Worm (Caenorhabditis elegans) whole organism, L2 larva: ENCODE measurements around the gene cex-2.

ENCODE experiments used
- C34F6.9 ChIP-seq: fragments of 150-350 bp; optimal IDR thresholded peaks from 2 replicates; lab custom pipeline; 2014; ENCODE audit warnings: missing biosample characterization, missing genetic modification characterization
- F13H6.1 ChIP-seq: sonication (generic microtip); optimal IDR thresholded peaks from 2 replicates; lab custom pipeline; 2016; ENCODE audit warnings: missing genetic modification characterization, missing compliant biosample characterization
- Y55F3AM.14 ChIP-seq: fragments of 200-800 bp; sonication (Bioruptor generic); optimal IDR thresholded peaks from 2 replicates; lab custom pipeline; 2018; ENCODE audit warnings: mild to moderate bottlenecking, missing genetic modification characterization, missing compliant biosample characterization
- alr-1 ChIP-seq: fragments of 150-350 bp; optimal IDR thresholded peaks from 2 replicates; lab custom pipeline; 2014; ENCODE audit warnings: missing biosample characterization, missing genetic modification characterization
- ama-1 ChIP-seq: fragments of 150-350 bp; optimal IDR thresholded peaks from 2 replicates; lab custom pipeline; 2018; ENCODE audit warnings: inconsistent platforms
- blmp-1 ChIP-seq: sonication (generic microtip); optimal IDR thresholded peaks from 2 replicates; lab custom pipeline; 2017; ENCODE audit warnings: missing genetic modification characterization, mild to moderate bottlenecking, missing compliant biosample characterization, antibody characterized with exemption, moderate library complexity; ENCODE audit not compliant: insufficient read depth
- ceh-16 ChIP-seq: fragments of 150-350 bp; optimal IDR thresholded peaks from 2 replicates; lab custom pipeline; 2014; ENCODE audit warnings: missing biosample characterization, missing genetic modification characterization
- ceh-82 ChIP-seq: fragments of 150-350 bp; optimal IDR thresholded peaks from 2 replicates; lab custom pipeline; 2014; ENCODE audit warnings: missing biosample characterization, missing genetic modification characterization
- crh-2 ChIP-seq: sonication (generic microtip); optimal IDR thresholded peaks from 2 replicates; lab custom pipeline; 2017; ENCODE audit warnings: missing biosample characterization, missing genetic modification characterization
- dmd-4 ChIP-seq: sonication (generic microtip); optimal IDR thresholded peaks from 2 replicates; lab custom pipeline; 2017; ENCODE audit warnings: missing biosample characterization, missing genetic modification characterization
- elt-3 ChIP-seq: sonication (generic microtip); optimal IDR thresholded peaks from 2 replicates; lab custom pipeline; 2017; ENCODE audit warnings: missing biosample characterization, missing genetic modification characterization
- fos-1 ChIP-seq: fragments of 150-350 bp; optimal IDR thresholded peaks from 2 replicates; lab custom pipeline; 2014; ENCODE audit warnings: missing biosample characterization, missing genetic modification characterization
- lin-13 ChIP-seq: fragments of 150-350 bp; optimal IDR thresholded peaks from 2 replicates; lab custom pipeline; 2014; ENCODE audit warnings: missing biosample characterization, missing genetic modification reagents, missing genetic modification characterization
- lin-39 ChIP-seq: fragments of 150-350 bp; optimal IDR thresholded peaks from 2 replicates; lab custom pipeline; 2014; ENCODE audit warnings: missing biosample characterization, missing genetic modification reagents, missing genetic modification characterization
- lsy-2 ChIP-seq, 2 experiments: fragments of 150-350 bp in 1 of 2; sonication (generic microtip) in 1 of 2; optimal IDR thresholded peaks; 2 replicates each; lab custom pipeline; 2014 to 2017; ENCODE audit warnings: missing biosample characterization in 2 of 2, missing genetic modification characterization in 2 of 2
- mab-5 ChIP-seq: fragments of 150-350 bp; optimal IDR thresholded peaks from 2 replicates; lab custom pipeline; 2014; ENCODE audit warnings: missing biosample characterization, missing genetic modification characterization
- mbf-1 ChIP-seq: sonication (generic microtip); optimal IDR thresholded peaks from 2 replicates; lab custom pipeline; 2017; ENCODE audit warnings: missing biosample characterization, missing genetic modification characterization
- mdl-1 ChIP-seq, 2 experiments: fragments of 150-350 bp in 1 of 2; sonication (generic microtip) in 1 of 2; optimal IDR thresholded peaks; 2 replicates each; lab custom pipeline; 2017; ENCODE audit warnings: missing biosample characterization in 2 of 2, missing genetic modification characterization in 2 of 2
- nhr-10 ChIP-seq: sonication (generic microtip); optimal IDR thresholded peaks from 2 replicates; lab custom pipeline; 2017; ENCODE audit warnings: missing biosample characterization, missing genetic modification characterization
- nhr-11 ChIP-seq: fragments of 150-350 bp; optimal IDR thresholded peaks from 2 replicates; lab custom pipeline; 2014; ENCODE audit warnings: missing biosample characterization, missing genetic modification characterization
- nhr-129 ChIP-seq: fragments of 150-350 bp; optimal IDR thresholded peaks from 2 replicates; lab custom pipeline; 2014; ENCODE audit warnings: missing biosample characterization, missing genetic modification characterization
- nhr-21 ChIP-seq: fragments of 150-350 bp; optimal IDR thresholded peaks from 2 replicates; lab custom pipeline; 2014; ENCODE audit warnings: missing biosample characterization, missing genetic modification characterization
- nhr-23 ChIP-seq: fragments of 150-350 bp; optimal IDR thresholded peaks from 2 replicates; lab custom pipeline; 2014; ENCODE audit warnings: missing biosample characterization, missing genetic modification reagents, missing genetic modification characterization
- nhr-237 ChIP-seq: fragments of 150-350 bp; optimal IDR thresholded peaks from 2 replicates; lab custom pipeline; 2014; ENCODE audit warnings: missing biosample characterization, missing genetic modification characterization
- nhr-25 ChIP-seq: fragments of 150-350 bp; sonication (generic microtip); optimal IDR thresholded peaks from 3 replicates; lab custom pipeline; 2014; ENCODE audit warnings: missing biosample characterization, missing genetic modification characterization
- nhr-6 ChIP-seq: fragments of 150-350 bp; optimal IDR thresholded peaks from 2 replicates; lab custom pipeline; 2014; ENCODE audit warnings: missing biosample characterization, missing genetic modification characterization
- peb-1 ChIP-seq: fragments of 150-350 bp; optimal IDR thresholded peaks from 2 replicates; lab custom pipeline; 2014; ENCODE audit warnings: missing biosample characterization, missing genetic modification characterization
- sem-4 ChIP-seq: fragments of 150-350 bp; optimal IDR thresholded peaks from 2 replicates; lab custom pipeline; 2014; ENCODE audit warnings: missing biosample characterization, missing genetic modification reagents, missing genetic modification characterization
- sma-3 ChIP-seq: sonication (generic microtip); optimal IDR thresholded peaks from 2 replicates; lab custom pipeline; 2016; ENCODE audit warnings: missing genetic modification reagents, missing genetic modification characterization, missing compliant biosample characterization
- snpc-4 ChIP-seq: fragments of 150-350 bp; optimal IDR thresholded peaks from 2 replicates; lab custom pipeline; 2014; ENCODE audit warnings: missing biosample characterization, missing genetic modification characterization
- unc-39 ChIP-seq: fragments of 150-350 bp; optimal IDR thresholded peaks from 2 replicates; lab custom pipeline; 2014; ENCODE audit warnings: missing biosample characterization, missing genetic modification characterization
- unc-55 ChIP-seq: fragments of 150-350 bp; sonication (generic microtip); optimal IDR thresholded peaks from 3 replicates; lab custom pipeline; 2014; ENCODE audit warnings: missing biosample characterization, missing genetic modification reagents, missing genetic modification characterization
- unc-62 ChIP-seq: fragments of 150-350 bp; optimal IDR thresholded peaks from 2 replicates; lab custom pipeline; 2014; ENCODE audit warnings: missing biosample characterization, missing genetic modification reagents, missing genetic modification characterization
- zag-1 ChIP-seq: fragments of 150-350 bp; optimal IDR thresholded peaks from 2 replicates; lab custom pipeline; 2014; ENCODE audit warnings: missing biosample characterization, missing genetic modification characterization
- ztf-1 ChIP-seq: fragments of 200-800 bp; sonication (Bioruptor generic); conservative IDR thresholded peaks from 2 replicates; pipeline ENCODE4 v1.3.6; 2022; ENCODE audit warnings: missing genetic modification characterization, missing compliant biosample characterization

Gene cex-2

ce11 chrII:7853679-7854078, 18.5 kb upstream of the cex-2 start, which contains the start of gene T09A5.5:
T09A5.5 (minus strand) TSS chrII:7853779.
- TF ChIP-seq nhr-23 (tag; lab: Kevin White, UChicago) = no peak
- no peak for TF ChIP-seq nhr-6 (tag; lab: Kevin White, UChicago)
- no peak for TF ChIP-seq peb-1 (tag; lab: Kevin White, UChicago)
- no peak for TF ChIP-seq nhr-237

- TF ChIP-seq C34F6.9 = peak; percentile 12
- no peak for TF ChIP-seq ceh-16 (tag; lab: Kevin White, UChicago)
- TF ChIP-seq nhr-129 = peak; percentile 3
- TF ChIP-seq unc-62 (GFP tag; lab: Kevin White, UChicago) = no peak
- peak; percentile 41 for TF ChIP-seq fos-1 (tag; lab: Kevin White, UChicago)
Observed at ce11 chrII:7851480-7851879, 16.3 kb upstream of the cex-2 start.

ce11 chrII:7850575-7850974, 15.4 kb upstream of the cex-2 start:
- peak; percentile 50 for TF ChIP-seq sem-4 (tag; lab: Kevin White, UChicago)
- TF ChIP-seq nhr-25 (tag; lab: Kevin White, UChicago) = peak; percentile 16
- no peak for TF ChIP-seq crh-2 (tag; lab: Kevin White, UChicago)
- TF ChIP-seq ztf-1 (GFP tag; lab: Robert Waterston, UW) = no peak
- TF ChIP-seq sma-3 (GFP tag; lab: Kevin White, UChicago) = no peak
- no peak for TF ChIP-seq lin-39 (tag; lab: Kevin White, UChicago)
- no peak for TF ChIP-seq nhr-21 (tag; lab: Kevin White, UChicago)
- no peak for TF ChIP-seq dmd-4 (tag; lab: Kevin White, UChicago)
- TF ChIP-seq alr-1 (tag; lab: Kevin White, UChicago) = no peak
- no peak for TF ChIP-seq unc-62 (GFP tag; lab: Kevin White, UChicago)

- TF ChIP-seq snpc-4 (no peak), mbf-1 (tag; lab: Kevin White, UChicago) (no peak), nhr-23 (tag; lab: Kevin White, UChicago) (no peak), unc-39 (tag; lab: Kevin White, UChicago) (no peak), ceh-16 (tag; lab: Kevin White, UChicago) (no peak), ama-1 (no peak), lin-13 (GFP tag; lab: Kevin White, UChicago) (no peak), nhr-6 (tag; lab: Kevin White, UChicago) (no peak)
Observed at ce11 chrII:7849697-7850096, 14.5 kb upstream of the cex-2 start, which contains the start of gene acr-7. acr-7 (minus strand) TSS chrII:7849797.

ce11 chrII:7845571-7846236, 10.5 kb upstream of the cex-2 start, which contains the start of gene T09A5.4:
T09A5.4 (plus strand) TSS chrII:7846186.
- no peak for TF ChIP-seq lin-13 (GFP tag; lab: Kevin White, UChicago)
- TF ChIP-seq lsy-2 (tag; optimal IDR thresholded peaks at IDR 0.05; lab: Kevin White, UChicago) = no peak
- TF ChIP-seq alr-1 (tag; lab: Kevin White, UChicago) = no peak
- TF ChIP-seq Y55F3AM.14 (GFP tag; lab: Kevin White, UChicago) = no peak
- no peak for TF ChIP-seq nhr-11 (tag; lab: Kevin White, UChicago)
- peak; percentile 30 for TF ChIP-seq unc-55 (GFP tag; lab: Kevin White, UChicago)
- TF ChIP-seq ama-1 = no peak
- no peak for TF ChIP-seq sem-4 (tag; lab: Kevin White, UChicago)
- peak; percentile 33 for TF ChIP-seq F13H6.1
- no peak for TF ChIP-seq elt-3
- no peak for TF ChIP-seq mdl-1 (tag; optimal IDR thresholded peaks at IDR 0.05; lab: Kevin White, UChicago)
- TF ChIP-seq nhr-10 = no peak
- TF ChIP-seq snpc-4 = no peak
- TF ChIP-seq nhr-129 = no peak
- TF ChIP-seq nhr-237 = no peak
- TF ChIP-seq nhr-21 (tag; lab: Kevin White, UChicago) = no peak
- no peak for TF ChIP-seq mab-5 (tag; lab: Kevin White, UChicago)
- TF ChIP-seq peb-1 (tag; lab: Kevin White, UChicago) = no peak
- TF ChIP-seq C34F6.9 = peak; percentile 17
- no peak for TF ChIP-seq ceh-82
- no peak for TF ChIP-seq blmp-1 (tag; lab: Kevin White, UChicago)
- TF ChIP-seq zag-1 = no peak
